Fruit fly (Drosophila melanogaster) Kc167 (cell line): ENCODE results near the gene SmydA-3.

Experiments used
- insv ChIP-seq: fragments of >200 bp; optimal IDR thresholded peaks from 3 replicates; lab custom pipeline; 2018; ENCODE audit warnings: missing external identifiers
- psq ChIP-seq: fragments of >200 bp; optimal IDR thresholded peaks from 2 replicates; lab custom pipeline; 2017; ENCODE audit warnings: missing external identifiers

- no peak for TF ChIP-seq insv (lab: Kevin White, UChicago)
- TF ChIP-seq psq (lab: Kevin White, UChicago), result no peak
These were observed 19.9 kb downstream of the SmydA-3 start, which contains the start of gene CG12517 for dm6 chr2L:10869867-10870266.
